Worm (Caenorhabditis elegans) whole organism, midembryonic: ENCODE results near the gene F14H3.6.

Experiments used
- flt-1 ChIP-seq: fragments of 200-800 bp; sonication (Bioruptor generic); IDR thresholded peaks from 2 replicates; pipeline ENCODE4 v1.3.6; 2022; ENCODE audit warnings: missing genetic modification characterization, missing compliant biosample characterization
- med-1 ChIP-seq: sonication (generic microtip); optimal IDR thresholded peaks from 2 replicates; lab custom pipeline; 2017; ENCODE audit warnings: missing genetic modification characterization, mild to moderate bottlenecking, missing compliant biosample characterization, antibody characterized with exemption, missing genetic modification reagents; ENCODE audit not compliant: insufficient read depth
- tab-1 ChIP-seq: fragments of 200-800 bp; sonication (Bioruptor generic); IDR thresholded peaks from 2 replicates; pipeline ENCODE4 v1.3.6; 2022; ENCODE audit warnings: missing genetic modification characterization, missing compliant biosample characterization

- TF ChIP-seq flt-1 (no peak), med-1 (GFP tag; lab: Kevin White, UChicago) (no peak), tab-1 (GFP tag; lab: Robert Waterston, UW) (no peak)
These were observed 1.4 kb upstream of the F14H3.6 start, which contains the start of gene F14H3.15 for ce11 chrV:16060135-16060534.
